Fruit fly (Drosophila melanogaster): ENCODE measurements around the gene Nubp2.
A peak's percentile ranks its signal among the peaks of the same experiment; 100 is the strongest.

Nubp2 gene

dm6 chr3L:20509121-20509934 is 17.0 kb upstream of the Nubp2 start (continued):
- TF ChIP-seq zen2 (GFP tag; IDR thresholded peaks at IDR 0.05; ENCODE audit: partially characterized antibody) (no peak), Sry-δ (GFP tag; optimal IDR thresholded peaks at IDR 0.05) (peak; percentile 39), CG14860 (GFP tag; IDR thresholded peaks at IDR 0.05; ENCODE audit: partially characterized antibody) (no peak), CG31365 (tag; optimal IDR thresholded peaks at IDR 0.05) (no peak), Hr39 (optimal IDR thresholded peaks at IDR 0.05) (no peak), CG31441 (GFP tag; IDR thresholded peaks at IDR 0.05) (peak; percentile 75), Hr51 (GFP tag; optimal IDR thresholded peaks at IDR 0.05) (peak; percentile 58 to 84), Blimp-1 (GFP tag; optimal IDR thresholded peaks at IDR 0.05) (peak; percentile 65), Camta (GFP tag; optimal IDR thresholded peaks at IDR 0.05) (peak; percentile 63), kay (GFP tag; optimal IDR thresholded peaks at IDR 0.05) (no peak), CG9215 (GFP tag; IDR thresholded peaks at IDR 0.05) (peak; percentile 48), E2f1 (GFP tag; IDR thresholded peaks at IDR 0.05) (no peak), mld (GFP tag; IDR thresholded peaks at IDR 0.05; ENCODE audit: partially characterized antibody) (no peak), Asciz (GFP tag; optimal IDR thresholded peaks at IDR 0.05) (peak; percentile 85), gro (GFP tag; optimal IDR thresholded peaks at IDR 0.05) (peak; percentile 80), inv (GFP tag; IDR thresholded peaks at IDR 0.05; ENCODE audit: partially characterized antibody) (no peak), nmo (GFP tag; optimal IDR thresholded peaks at IDR 0.05) (peak; percentile 89), pan (optimal IDR thresholded peaks at IDR 0.05) (no peak), pan (GFP tag; optimal IDR thresholded peaks at IDR 0.05 in 1 of 2, IDR thresholded peaks at IDR 0.05 in 1 of 2) (peak in 1 of 2 experiments; percentile 11), Sox102F (GFP tag; optimal IDR thresholded peaks at IDR 0.05) (peak; percentile 72), CG3065 (GFP tag; optimal IDR thresholded peaks at IDR 0.05) (peak; percentile 21), Nf-YA (GFP tag; IDR thresholded peaks at IDR 0.05) (no peak), CG34376 (GFP tag; optimal IDR thresholded peaks at IDR 0.05) (peak; percentile 58), Hey (tag; optimal IDR thresholded peaks at IDR 0.05) (no peak), toy (GFP tag; IDR thresholded peaks at IDR 0.05) (no peak), Opbp (GFP tag; IDR thresholded peaks at IDR 0.05; ENCODE audit: partially characterized antibody) (no peak), ind (GFP tag; optimal IDR thresholded peaks at IDR 0.05) (peak; percentile 63), Atf6 (GFP tag; IDR thresholded peaks at IDR 0.05) (peak; percentile 53), az2 (GFP tag; optimal IDR thresholded peaks at IDR 0.05) (peak; percentile 69), CG13894 (tag; optimal IDR thresholded peaks at IDR 0.05) (peak; percentile 55), hb (GFP tag; IDR thresholded peaks at IDR 0.05; ENCODE audit: partially characterized antibody) (no peak), ssp (GFP tag; IDR thresholded peaks at IDR 0.05) (no peak), CG12391 (tag; optimal IDR thresholded peaks at IDR 0.05) (peak; percentile 84), CG12942 (GFP tag; optimal IDR thresholded peaks at IDR 0.05) (no peak), hkb (optimal IDR thresholded peaks at IDR 0.05) (no peak), hkb (GFP tag; IDR thresholded peaks at IDR 0.05) (peak; percentile 44; the same call in 1 of the 2 replicates), shn (GFP tag; optimal IDR thresholded peaks at IDR 0.05) (peak; percentile 74), CG10565 (GFP tag; optimal IDR thresholded peaks at IDR 0.05) (no peak), MESR4 (GFP tag; optimal IDR thresholded peaks at IDR 0.05) (no peak), CG3281 (GFP tag; optimal IDR thresholded peaks at IDR 0.05) (peak; percentile 92), gcm (GFP tag; optimal IDR thresholded peaks at IDR 0.05) (peak; percentile 69), CG10979 (tag; optimal IDR thresholded peaks at IDR 0.05) (peak; percentile 83), CG10654 (GFP tag; optimal IDR thresholded peaks at IDR 0.05) (peak; percentile 40), zfh1 (GFP tag; IDR thresholded peaks at IDR 0.05) (0 out of 3 replicates have a peak, but pooled peaks have one; percentile 23), lab (GFP tag; optimal IDR thresholded peaks at IDR 0.05) (peak; percentile 85), CG3726 (GFP tag; IDR thresholded peaks at IDR 0.05) (no peak), Dbx (GFP tag; IDR thresholded peaks at IDR 0.05) (no peak), CG8359 (GFP tag; optimal IDR thresholded peaks at IDR 0.05; ENCODE audit: borderline replicate concordance) (peak; percentile 18), cato (GFP tag; optimal IDR thresholded peaks at IDR 0.05; ENCODE audit: borderline replicate concordance) (peak; percentile 17)

Measured in whole organism, embryonic.